Worm (Caenorhabditis elegans): Measurements from ENCODE around the gene wah-1.

- TF ChIP-seq dao-5 (tag; optimal IDR thresholded peaks at IDR 0.05) (no peak), W03F9.2 (tag; optimal IDR thresholded peaks at IDR 0.05) (no peak)
Observed at ce11 chrIII:12015611-12016010, 25.6 kb downstream of the wah-1 start.
